ENCODE assay signal across 1 fruit fly cellular context in genomic region chr2L:8692426-8693180, dm6.
A peak's percentile ranks its signal among the peaks of the same experiment; 100 is the strongest.
TF ChIP-seq lines count a peak whose summit lies in the region.

No protein-coding gene starts in this region.

TF ChIP-seq in whole organism, embryonic, 481 proteins besides CTCF, POLR2A, EP300 and RAD21 (continued from another document):
- 0 out of 2 replicates have a peak, but pooled peaks have one; percentile 39 for TF ChIP-seq seq (GFP tag; IDR thresholded peaks at IDR 0.05; lab: Robert Waterston, UW)
- peak; percentile 77 for TF ChIP-seq CG10321 (GFP tag; IDR thresholded peaks at IDR 0.05; lab: Robert Waterston, UW)
- TF ChIP-seq Asciz (GFP tag; optimal IDR thresholded peaks at IDR 0.05; lab: Kevin White, UChicago), result no peak
- no peak for TF ChIP-seq slou (GFP tag; optimal IDR thresholded peaks at IDR 0.05; lab: Kevin White, UChicago)
- TF ChIP-seq D (optimal IDR thresholded peaks at IDR 0.05; lab: Kevin White, UChicago), result no peak
- TF ChIP-seq D (GFP tag; optimal IDR thresholded peaks at IDR 0.05; lab: Kevin White, UChicago), result no peak
- 0 out of 4 replicates have a peak, but pooled peaks have one; percentile 28 for TF ChIP-seq chinmo (GFP tag; IDR thresholded peaks at IDR 0.05; lab: Robert Waterston, UW; ENCODE audit: partially characterized antibody)
- no peak for TF ChIP-seq Hmx (GFP tag; optimal IDR thresholded peaks at IDR 0.05; lab: Kevin White, UChicago)
- TF ChIP-seq CG3163 (GFP tag; optimal IDR thresholded peaks at IDR 0.05; lab: Kevin White, UChicago), result peak; percentile 27
- TF ChIP-seq crc (GFP tag; optimal IDR thresholded peaks at IDR 0.05; lab: Kevin White, UChicago), result peak; percentile 0
- TF ChIP-seq CG11093 (GFP tag; IDR thresholded peaks at IDR 0.05; lab: Robert Waterston, UW), result no peak
- TF ChIP-seq pho (GFP tag; optimal IDR thresholded peaks at IDR 0.05; lab: Kevin White, UChicago), result peak; percentile 49
- TF ChIP-seq Neu2 (GFP tag; optimal IDR thresholded peaks at IDR 0.05; lab: Kevin White, UChicago; ENCODE audit: borderline replicate concordance), result no peak
- no peak for TF ChIP-seq CG6272 (GFP tag; IDR thresholded peaks at IDR 0.05; lab: Robert Waterston, UW)
- no peak for TF ChIP-seq Dfd (GFP tag; optimal IDR thresholded peaks at IDR 0.05; lab: Kevin White, UChicago)
- no peak for TF ChIP-seq CG10431 (GFP tag; optimal IDR thresholded peaks at IDR 0.05; lab: Kevin White, UChicago)
- no peak for TF ChIP-seq CG3065 (GFP tag; optimal IDR thresholded peaks at IDR 0.05; lab: Kevin White, UChicago)
- 0 out of 2 replicates have a peak, but pooled peaks have one; percentile 8 for TF ChIP-seq CG11085 (GFP tag; IDR thresholded peaks at IDR 0.05; lab: Robert Waterston, UW)
- peak; percentile 24 for TF ChIP-seq pb (GFP tag; optimal IDR thresholded peaks at IDR 0.05; lab: Kevin White, UChicago)
- TF ChIP-seq CG12659 (GFP tag; optimal IDR thresholded peaks at IDR 0.05; lab: Kevin White, UChicago), result no peak
- peak; percentile 73 for TF ChIP-seq CrebB (tag; optimal IDR thresholded peaks at IDR 0.05; lab: Kevin White, UChicago)
- TF ChIP-seq gro (GFP tag; optimal IDR thresholded peaks at IDR 0.05; lab: Kevin White, UChicago), result peak; percentile 38
- TF ChIP-seq sug (tag; optimal IDR thresholded peaks at IDR 0.05; lab: Kevin White, UChicago), result peak; percentile 78
- TF ChIP-seq esg (GFP tag; conservative IDR thresholded peaks at IDR 0.05; lab: Robert Waterston, UW), result no peak
- TF ChIP-seq Eip74EF (GFP tag; optimal IDR thresholded peaks at IDR 0.05; lab: Kevin White, UChicago), result no peak
- peak; percentile 35 for TF ChIP-seq Dek (tag; optimal IDR thresholded peaks at IDR 0.05; lab: Kevin White, UChicago)
- peak; percentile 18 for TF ChIP-seq ERR (GFP tag; optimal IDR thresholded peaks at IDR 0.05; lab: Kevin White, UChicago)
- TF ChIP-seq CG10267 (tag; optimal IDR thresholded peaks at IDR 0.05; lab: Kevin White, UChicago), result no peak
- TF ChIP-seq unc-4 (GFP tag; IDR thresholded peaks at IDR 0.05; lab: Robert Waterston, UW; ENCODE audit: partially characterized antibody), result no peak
- TF ChIP-seq zfh1 (GFP tag; IDR thresholded peaks at IDR 0.05; lab: Robert Waterston, UW), result 0 out of 3 replicates have a peak, but pooled peaks have one; percentile 37
- peak; percentile 8 for TF ChIP-seq CG17359 (tag; optimal IDR thresholded peaks at IDR 0.05; lab: Kevin White, UChicago)
- no peak for TF ChIP-seq GATAe (GFP tag; conservative IDR thresholded peaks at IDR 0.05; lab: Robert Waterston, UW)
- TF ChIP-seq sr (GFP tag; IDR thresholded peaks at IDR 0.05; lab: Robert Waterston, UW), result no peak
- TF ChIP-seq scrt (GFP tag; optimal IDR thresholded peaks at IDR 0.05; lab: Kevin White, UChicago), result no peak
- no peak for TF ChIP-seq jigr1 (GFP tag; IDR thresholded peaks at IDR 0.05; lab: Robert Waterston, UW)
- peak; percentile 34 for TF ChIP-seq CG11398 (GFP tag; optimal IDR thresholded peaks at IDR 0.05; lab: Kevin White, UChicago)
- TF ChIP-seq CG13424 (tag; optimal IDR thresholded peaks at IDR 0.05; lab: Kevin White, UChicago), result peak; percentile 42
- TF ChIP-seq CG10654 (GFP tag; optimal IDR thresholded peaks at IDR 0.05; lab: Kevin White, UChicago), result no peak
- no peak for TF ChIP-seq gsb-n (tag; optimal IDR thresholded peaks at IDR 0.05; lab: Kevin White, UChicago)
- no peak for TF ChIP-seq stwl (tag; optimal IDR thresholded peaks at IDR 0.05; lab: Kevin White, UChicago)
- TF ChIP-seq CG32767 (GFP tag; IDR thresholded peaks at IDR 0.05; lab: Robert Waterston, UW), result no peak
- no peak for TF ChIP-seq CG1647 (GFP tag; optimal IDR thresholded peaks at IDR 0.05; lab: Kevin White, UChicago)
- no peak for TF ChIP-seq CG30403 (GFP tag; optimal IDR thresholded peaks at IDR 0.05; lab: Kevin White, UChicago)
- no peak for TF ChIP-seq tio (GFP tag; optimal IDR thresholded peaks at IDR 0.05; lab: Kevin White, UChicago)
- peak; percentile 45 for TF ChIP-seq CG34376 (GFP tag; optimal IDR thresholded peaks at IDR 0.05; lab: Kevin White, UChicago)
- no peak for TF ChIP-seq CG16863 (GFP tag; optimal IDR thresholded peaks at IDR 0.05; lab: Kevin White, UChicago)
- no peak for TF ChIP-seq aop (GFP tag; IDR thresholded peaks at IDR 0.05; lab: Robert Waterston, UW)
- peak; percentile 30 for TF ChIP-seq Myb (GFP tag; optimal IDR thresholded peaks at IDR 0.05; lab: Kevin White, UChicago)
- TF ChIP-seq CG42726 (GFP tag; IDR thresholded peaks at IDR 0.05; lab: Robert Waterston, UW; ENCODE audit: partially characterized antibody), result no peak
- peak; percentile 60; the same call in 1 of the 2 replicates for TF ChIP-seq vvl (GFP tag; IDR thresholded peaks at IDR 0.05; lab: Robert Waterston, UW)
- TF ChIP-seq z (GFP tag; IDR thresholded peaks at IDR 0.05; lab: Robert Waterston, UW), result 0 out of 3 replicates have a peak, but pooled peaks have one; percentile 30
- TF ChIP-seq CG2120 (GFP tag; optimal IDR thresholded peaks at IDR 0.05; lab: Kevin White, UChicago), result peak; percentile 69
- peak; percentile 40 for TF ChIP-seq disco-r (GFP tag; optimal IDR thresholded peaks at IDR 0.05; lab: Kevin White, UChicago)
- no peak for TF ChIP-seq nerfin-2 (GFP tag; IDR thresholded peaks at IDR 0.05; lab: Robert Waterston, UW; ENCODE audit: partially characterized antibody)
- no peak for TF ChIP-seq ems (GFP tag; optimal IDR thresholded peaks at IDR 0.05; lab: Kevin White, UChicago)
- peak; percentile 75 for TF ChIP-seq CG9932 (GFP tag; IDR thresholded peaks at IDR 0.05; lab: Robert Waterston, UW)
- TF ChIP-seq CG12155 (GFP tag; optimal IDR thresholded peaks at IDR 0.05; lab: Kevin White, UChicago), result peak; percentile 36
- 0 out of 3 replicates have a peak, but pooled peaks have one; percentile 33 for TF ChIP-seq Aef1 (GFP tag; IDR thresholded peaks at IDR 0.05; lab: Robert Waterston, UW)
- peak; percentile 30 for TF ChIP-seq lbe (GFP tag; optimal IDR thresholded peaks at IDR 0.05; lab: Kevin White, UChicago)
- TF ChIP-seq btn (GFP tag; optimal IDR thresholded peaks at IDR 0.05; lab: Kevin White, UChicago), result no peak
- no peak for TF ChIP-seq CG31388 (GFP tag; optimal IDR thresholded peaks at IDR 0.05; lab: Kevin White, UChicago)
TF ChIP-seq in whole organism, embryonic: peak in this region for 119.
